Fruit fly (Drosophila melanogaster) S2 (cell line): ENCODE results near the gene Gs2.

Source experiments
- CG8478 ChIP-seq: fragments of >200 bp; optimal IDR thresholded peaks from 2 replicates; lab custom pipeline; 2018
- CTCF ChIP-seq, 2 experiments: fragments of >200 bp; optimal IDR thresholded peaks; 2 replicates each; lab custom pipeline; 2018

- no peak for TF ChIP-seq CG8478 (lab: Kevin White, UChicago)
- no peak for TF ChIP-seq CTCF (optimal IDR thresholded peaks at IDR 0.05; lab: Kevin White, UChicago)
Measured at dm6 chrX:11422532-11422931, at the start of gene Gs2.
